Fruit fly (Drosophila melanogaster) whole organism, wandering third instar larva: ENCODE results near the gene Plc21C.
A peak's percentile ranks its signal among the peaks of the same experiment; 100 is the strongest.

ENCODE experiments used
- CG32264 ChIP-seq: fragments of 200-800 bp; sonication (Bioruptor generic); optimal IDR thresholded peaks from 2 replicates; lab custom pipeline; 2016; ENCODE audit warnings: missing biosample characterization, missing genetic modification characterization
- CG9705 ChIP-seq: fragments of 200-800 bp; sonication (Bioruptor generic); optimal IDR thresholded peaks from 2 replicates; lab custom pipeline; 2018; ENCODE audit warnings: missing biosample characterization, mild to moderate bottlenecking, missing genetic modification characterization
- CrebA ChIP-seq: fragments of 200-800 bp; sonication (Bioruptor generic); optimal IDR thresholded peaks from 2 replicates; lab custom pipeline; 2016; ENCODE audit warnings: missing biosample characterization, mild to moderate bottlenecking, missing genetic modification characterization, borderline replicate concordance
- Dif ChIP-seq: fragments of 200-275, 200-300 bp; sonication (Bioruptor generic); optimal IDR thresholded peaks from 2 replicates; lab custom pipeline; 2018; ENCODE audit warnings: missing biosample characterization, missing genetic modification characterization; ENCODE audit not compliant: partially characterized antibody
- GATAd ChIP-seq: sonication (Bioruptor generic); optimal IDR thresholded peaks from 2 replicates; lab custom pipeline; 2016; ENCODE audit warnings: missing biosample characterization, missing genetic modification characterization
- HLH106 ChIP-seq: fragments of 200-800 bp; optimal IDR thresholded peaks from 3 replicates; lab custom pipeline; 2019; ENCODE audit warnings: missing biosample characterization, mild to moderate bottlenecking, missing genetic modification characterization, moderate library complexity
- Hnf4 ChIP-seq: fragments of 200-800 bp; sonication (Bioruptor generic); optimal IDR thresholded peaks from 2 replicates; lab custom pipeline; 2016; ENCODE audit warnings: missing biosample characterization, mild to moderate bottlenecking, missing genetic modification characterization
- Hr83 ChIP-seq: fragments of 200-300 bp; sonication (Bioruptor generic); optimal IDR thresholded peaks from 2 replicates; lab custom pipeline; 2016; ENCODE audit warnings: missing biosample characterization, mild to moderate bottlenecking, missing genetic modification characterization, moderate library complexity; ENCODE audit not compliant: poor library complexity, severe bottlenecking
- Jra ChIP-seq: sonication (Bioruptor generic); optimal IDR thresholded peaks from 2 replicates; lab custom pipeline; 2016; ENCODE audit warnings: missing biosample characterization, missing genetic modification characterization
- Mio ChIP-seq: sonication (Bioruptor generic); optimal IDR thresholded peaks from 2 replicates; lab custom pipeline; 2016; ENCODE audit warnings: missing biosample characterization, missing genetic modification characterization
- Myc ChIP-seq: fragments of >200 bp; optimal IDR thresholded peaks from 2 replicates; lab custom pipeline; 2017
- N ChIP-seq: fragments of >200 bp; optimal IDR thresholded peaks from 2 replicates; lab custom pipeline; 2018; ENCODE audit warnings: missing biosample characterization, missing external identifiers, missing genetic modification characterization
- OdsH ChIP-seq: fragments of 200-800 bp; sonication (Bioruptor generic); optimal IDR thresholded peaks from 2 replicates; lab custom pipeline; 2016; ENCODE audit warnings: missing biosample characterization, mild to moderate bottlenecking, missing genetic modification characterization
- Rel ChIP-seq, 2 experiments: fragments of 200-800 bp; sonication (Bioruptor generic) in 1 of 2; optimal IDR thresholded peaks; 2 replicates in 1 of 2; 3 replicates in 1 of 2; lab custom pipeline; 2016 to 2019; ENCODE audit warnings: mild to moderate bottlenecking in 2 of 2, missing biosample characterization in 2 of 2, missing genetic modification characterization in 2 of 2, moderate library complexity in 1 of 2
- Sp1 ChIP-seq: fragments of 200-800 bp; sonication (Bioruptor generic); optimal IDR thresholded peaks from 3 replicates; lab custom pipeline; 2019; ENCODE audit warnings: missing biosample characterization, mild to moderate bottlenecking, missing genetic modification characterization, moderate library complexity
- Vsx2 ChIP-seq: fragments of 200-300, 225-300 bp; sonication (Bioruptor generic); optimal IDR thresholded peaks from 2 replicates; lab custom pipeline; 2018; ENCODE audit warnings: missing biosample characterization, missing genetic modification characterization; ENCODE audit not compliant: partially characterized antibody
- br ChIP-seq: fragments of 200-800 bp; sonication (Bioruptor generic); optimal IDR thresholded peaks from 2 replicates; lab custom pipeline; 2016; ENCODE audit warnings: missing biosample characterization, missing genetic modification characterization
- dl ChIP-seq, 2 experiments: fragments of 175-275, 200-275 bp in 1 of 2; fragments of 200-275 bp in 1 of 2; sonication (Bioruptor generic); optimal IDR thresholded peaks; lab custom pipeline; 2018; ENCODE audit warnings: mild to moderate bottlenecking in 2 of 2, missing biosample characterization in 2 of 2, missing genetic modification characterization in 2 of 2, moderate library complexity in 2 of 2; ENCODE audit not compliant: partially characterized antibody in 2 of 2, insufficient read depth in 1 of 2
- dmrt93B ChIP-seq: fragments of 200-800 bp; sonication (Bioruptor generic); optimal IDR thresholded peaks from 2 replicates; lab custom pipeline; 2018; ENCODE audit warnings: missing biosample characterization, mild to moderate bottlenecking, missing genetic modification characterization
- dsf ChIP-seq: sonication (Bioruptor generic); optimal IDR thresholded peaks from 2 replicates; lab custom pipeline; 2016; ENCODE audit warnings: missing biosample characterization, missing genetic modification characterization, borderline replicate concordance
- ey ChIP-seq: fragments of 200-800 bp; sonication (Bioruptor generic); optimal IDR thresholded peaks from 2 replicates; lab custom pipeline; 2016; ENCODE audit warnings: missing biosample characterization, missing genetic modification characterization
- foxo ChIP-seq, 2 experiments: fragments of 200-800 bp; sonication (Bioruptor generic); optimal IDR thresholded peaks; 2 replicates in 1 of 2; 3 replicates in 1 of 2; lab custom pipeline; 2016 to 2017; ENCODE audit warnings: missing biosample characterization in 2 of 2, missing genetic modification characterization in 2 of 2
- h ChIP-seq: fragments of 200-800 bp; sonication (Bioruptor generic); optimal IDR thresholded peaks from 3 replicates; lab custom pipeline; 2016; ENCODE audit warnings: missing biosample characterization, mild to moderate bottlenecking, missing genetic modification characterization
- jim ChIP-seq: fragments of 175-275, 200-325 bp; sonication (Bioruptor generic); optimal IDR thresholded peaks from 2 replicates; lab custom pipeline; 2016; ENCODE audit warnings: missing biosample characterization, mild to moderate bottlenecking, missing genetic modification characterization
- lola ChIP-seq: fragments of >200 bp; optimal IDR thresholded peaks from 2 replicates; lab custom pipeline; 2017; ENCODE audit warnings: missing biosample characterization, missing genetic modification characterization
- pan ChIP-seq: fragments of >200 bp; optimal IDR thresholded peaks from 2 replicates; lab custom pipeline; 2017
- psq ChIP-seq: fragments of 200-800 bp; sonication (Bioruptor generic); optimal IDR thresholded peaks from 3 replicates; lab custom pipeline; 2017; ENCODE audit warnings: missing biosample characterization, mild to moderate bottlenecking, missing genetic modification characterization, moderate library complexity
- rgr ChIP-seq: fragments of 200-800 bp; sonication (Bioruptor generic); optimal IDR thresholded peaks from 3 replicates; lab custom pipeline; 2016; ENCODE audit warnings: missing biosample characterization, mild to moderate bottlenecking, missing genetic modification characterization
- sage ChIP-seq: fragments of 200-800 bp; sonication (Bioruptor generic); optimal IDR thresholded peaks from 2 replicates; lab custom pipeline; 2016; ENCODE audit warnings: missing biosample characterization, mild to moderate bottlenecking, missing genetic modification characterization
- sv ChIP-seq: fragments of 200-800 bp; sonication (Bioruptor generic); optimal IDR thresholded peaks from 3 replicates; lab custom pipeline; 2016; ENCODE audit warnings: missing biosample characterization, missing genetic modification characterization
- tai ChIP-seq: sonication (Bioruptor generic); optimal IDR thresholded peaks from 2 replicates; lab custom pipeline; 2016; ENCODE audit warnings: missing biosample characterization, missing genetic modification characterization
- woc ChIP-seq: sonication (Bioruptor generic); optimal IDR thresholded peaks from 2 replicates; lab custom pipeline; 2016; ENCODE audit warnings: missing biosample characterization, mild to moderate bottlenecking, missing genetic modification characterization

Plc21C gene

dm6 chr2L:309812-310431 lies 4.2 kb downstream of the Plc21C start:
- no peak for TF ChIP-seq h (GFP tag; lab: Kevin White, UChicago)
- TF ChIP-seq Vsx2, result peak; percentile 14

DNA sequence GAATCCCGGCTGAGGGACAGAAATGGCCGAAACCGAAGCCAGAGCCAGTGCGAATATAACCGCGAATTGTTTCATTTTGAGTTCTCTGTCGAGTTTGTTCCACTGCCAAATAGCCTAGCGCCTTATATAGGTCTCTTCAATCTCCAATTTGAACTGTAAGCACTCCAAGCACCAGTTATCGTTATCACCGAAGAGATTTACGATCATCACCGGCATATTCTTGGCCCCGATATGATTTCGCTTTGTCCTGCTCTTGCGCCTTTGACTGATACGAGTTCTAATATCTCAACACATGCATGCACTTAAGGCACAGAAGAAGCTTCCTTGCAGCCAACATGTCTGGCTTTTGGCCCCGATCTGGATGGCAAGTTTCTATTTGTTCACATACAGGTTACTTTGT lies 13.4 kb downstream of the Plc21C start, which contains the start of gene CG11912:
Gene CG11912, minus strand, starts transcription at position 101 of the 400 bp plus-strand sequence.
- TF ChIP-seq Sp1 (GFP tag; lab: Kevin White, UChicago), result no peak
- no peak for TF ChIP-seq pan (lab: Kevin White, UChicago)
- no peak for TF ChIP-seq h (GFP tag; lab: Kevin White, UChicago)
- TF ChIP-seq Rel (GFP tag; optimal IDR thresholded peaks at IDR 0.05; lab: Kevin White, UChicago), result no peak
- TF ChIP-seq Rel (tag; optimal IDR thresholded peaks at IDR 0.05; lab: Kevin White, UChicago), result peak; percentile 85
- TF ChIP-seq GATAd (GFP tag; lab: Kevin White, UChicago), result no peak

DNA sequence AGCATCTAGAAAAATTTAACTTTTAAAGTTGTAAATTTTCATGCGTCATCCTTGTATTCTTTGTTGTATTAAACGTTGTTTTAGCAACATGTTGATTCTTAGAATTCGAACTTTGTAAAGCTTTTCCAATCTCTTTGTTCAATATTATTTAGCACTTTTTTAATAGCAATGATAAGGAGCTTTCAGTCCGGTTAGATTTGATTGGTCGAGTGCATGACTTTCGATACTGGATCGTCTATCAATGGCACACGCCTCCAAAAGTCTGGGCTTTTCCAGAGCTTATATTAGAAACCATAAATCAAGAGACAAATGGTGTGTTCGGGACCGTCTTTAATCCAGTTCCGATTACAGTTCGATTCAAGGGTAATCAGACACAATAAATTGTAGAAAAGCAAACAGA lies 14.0 kb downstream of the Plc21C start:
- TF ChIP-seq Jra (GFP tag; lab: Kevin White, UChicago) (no peak), N (GFP tag; lab: Kevin White, UChicago) (no peak), Sp1 (GFP tag; lab: Kevin White, UChicago) (no peak), dmrt93B (GFP tag; lab: Kevin White, UChicago) (no peak), Hr83 (GFP tag; lab: Kevin White, UChicago) (no peak), CG32264 (no peak), CG9705 (GFP tag; lab: Kevin White, UChicago) (no peak), Hnf4 (GFP tag; lab: Kevin White, UChicago) (no peak), lola (no peak), sage (GFP tag; lab: Kevin White, UChicago) (no peak), psq (no peak)

dm6 chr2L:321148-321547 lies 15.4 kb downstream of the Plc21C start, which contains the start of gene CG11911:
CG11911 (minus strand) TSS chr2L:321248.
- TF ChIP-seq lola (no peak), CrebA (GFP tag; lab: Kevin White, UChicago) (no peak), OdsH (GFP tag; lab: Kevin White, UChicago) (no peak), woc (GFP tag; lab: Kevin White, UChicago) (no peak), Sp1 (GFP tag; lab: Kevin White, UChicago) (no peak), pan (lab: Kevin White, UChicago) (no peak), dsf (no peak), HLH106 (tag; lab: Kevin White, UChicago) (no peak), rgr (GFP tag; lab: Kevin White, UChicago) (no peak), Jra (GFP tag; lab: Kevin White, UChicago) (no peak), sv (GFP tag; lab: Kevin White, UChicago) (no peak), Dif (GFP tag; lab: Kevin White, UChicago) (no peak), jim (GFP tag; lab: Kevin White, UChicago) (no peak)

dm6 chr2L:321793-322192 lies 16.1 kb downstream of the Plc21C start, which contains the start of gene CG33127:
CG33127 (plus strand) TSS chr2L:322101.
- TF ChIP-seq rgr (GFP tag; lab: Kevin White, UChicago) (no peak), Hnf4 (GFP tag; lab: Kevin White, UChicago) (no peak), dmrt93B (GFP tag; lab: Kevin White, UChicago) (no peak), Jra (GFP tag; lab: Kevin White, UChicago) (no peak), OdsH (GFP tag; lab: Kevin White, UChicago) (no peak), Myc (lab: Kevin White, UChicago) (no peak), Rel (GFP tag; optimal IDR thresholded peaks at IDR 0.05; lab: Kevin White, UChicago) (no peak), Rel (tag; optimal IDR thresholded peaks at IDR 0.05; lab: Kevin White, UChicago) (no peak), dl (GFP tag; optimal IDR thresholded peaks at IDR 0.05; lab: Kevin White, UChicago; ENCODE audit: insufficient read depth in 1 of 2, partially characterized antibody in 2 of 2) (no peak), Dif (GFP tag; lab: Kevin White, UChicago) (no peak), pan (lab: Kevin White, UChicago) (no peak), tai (GFP tag; lab: Kevin White, UChicago) (no peak), N (GFP tag; lab: Kevin White, UChicago) (no peak), Hr83 (GFP tag; lab: Kevin White, UChicago) (no peak), ey (GFP tag; lab: Kevin White, UChicago) (no peak), Mio (GFP tag; lab: Kevin White, UChicago) (no peak), foxo (GFP tag; optimal IDR thresholded peaks at IDR 0.05; lab: Kevin White, UChicago) (no peak), CrebA (GFP tag; lab: Kevin White, UChicago) (no peak), sv (GFP tag; lab: Kevin White, UChicago) (no peak), GATAd (GFP tag; lab: Kevin White, UChicago) (no peak), br (GFP tag; lab: Kevin White, UChicago) (no peak)
